Comparison of ENCODE assay signal across 2 fruit fly cellular contexts in genomic region chr3L:4377496-4377895, dm6.
A peak's percentile ranks its signal among the peaks of the same experiment; 100 is the strongest.
TF ChIP-seq lines count a peak whose summit lies in the region.

No protein-coding gene starts in this region.

- TF ChIP-seq CTCF in whole organism, embryonic (GFP tag; optimal IDR thresholded peaks at IDR 0.05; lab: Kevin White, UChicago), result no peak

TF ChIP-seq in whole organism, embryonic, 481 proteins besides CTCF, POLR2A, EP300 and RAD21:
- TF ChIP-seq D19A (tag; optimal IDR thresholded peaks at IDR 0.05; lab: Kevin White, UChicago) (no peak), CG11504 (tag; optimal IDR thresholded peaks at IDR 0.05; lab: Kevin White, UChicago) (no peak), CG5180 (GFP tag; optimal IDR thresholded peaks at IDR 0.05; lab: Kevin White, UChicago) (peak; percentile 69), ci (GFP tag; IDR thresholded peaks at IDR 0.05; lab: Robert Waterston, UW) (0 out of 3 replicates have a peak, but pooled peaks have one; percentile 34), cas (GFP tag; IDR thresholded peaks at IDR 0.05; lab: Robert Waterston, UW) (no peak), CG10147 (GFP tag; optimal IDR thresholded peaks at IDR 0.05; lab: Kevin White, UChicago) (no peak), ssp (GFP tag; IDR thresholded peaks at IDR 0.05; lab: Robert Waterston, UW) (0 out of 2 replicates have a peak, but pooled peaks have one; percentile 5), Hmr (GFP tag; optimal IDR thresholded peaks at IDR 0.05; lab: Kevin White, UChicago) (no peak), Blimp-1 (GFP tag; optimal IDR thresholded peaks at IDR 0.05; lab: Kevin White, UChicago) (peak; percentile 46), CG10431 (GFP tag; optimal IDR thresholded peaks at IDR 0.05; lab: Kevin White, UChicago) (peak; percentile 34), CG9932 (GFP tag; IDR thresholded peaks at IDR 0.05; lab: Robert Waterston, UW) (0 out of 2 replicates have a peak, but pooled peaks have one; percentile 28), CHES-1-like (GFP tag; optimal IDR thresholded peaks at IDR 0.05; lab: Kevin White, UChicago) (no peak), Oaz (GFP tag; IDR thresholded peaks at IDR 0.05; lab: Robert Waterston, UW) (0 out of 2 replicates have a peak, but pooled peaks have one; percentile 19), knrl (GFP tag; IDR thresholded peaks at IDR 0.05; lab: Robert Waterston, UW; ENCODE audit: partially characterized antibody) (0 out of 3 replicates have a peak, but pooled peaks have one; percentile 8), sens (GFP tag; lab: Kevin White, UChicago) (no peak)

TF ChIP-seq in whole organism, pupa, 21 proteins besides CTCF, POLR2A, EP300 and RAD21:
- peak; percentile 60; the same call in 2 of the 3 replicates for TF ChIP-seq CG4496 (GFP tag; IDR thresholded peaks at IDR 0.05; lab: Robert Waterston, UW)
- TF ChIP-seq D1 (tag; optimal IDR thresholded peaks at IDR 0.05; lab: Kevin White, UChicago), result no peak
